Worm (Caenorhabditis elegans): ENCODE data around the gene K12H4.5.

DNA sequence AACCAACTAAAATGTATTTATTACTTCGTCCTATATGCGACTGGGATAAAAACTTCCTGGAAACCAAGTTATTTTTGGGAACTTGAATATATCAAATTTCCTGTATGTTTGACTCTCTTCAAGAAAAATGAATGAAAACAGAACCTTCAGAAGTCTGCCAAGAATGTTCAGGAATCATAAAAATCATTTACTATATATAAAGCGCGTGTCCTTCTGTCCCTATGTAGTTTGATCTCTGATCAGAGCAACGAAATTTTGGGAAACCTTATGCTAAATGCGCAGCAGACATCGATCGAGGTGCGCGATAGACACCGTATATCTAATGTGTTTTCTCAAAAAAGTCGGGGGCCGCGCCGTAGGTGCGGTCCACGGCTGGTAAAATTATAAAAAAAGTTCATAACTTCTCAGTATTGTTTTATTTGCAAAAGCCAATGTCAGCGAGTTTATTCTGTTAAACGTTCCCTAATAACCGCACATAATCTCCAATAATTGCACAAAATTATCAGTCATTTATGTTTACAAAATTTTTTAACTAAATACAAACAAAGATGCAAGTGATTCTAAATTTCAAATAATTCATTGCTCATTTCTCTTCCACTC is 46.7 kb upstream of the K12H4.5 start:
- TF ChIP-seq nfyb-1 (GFP tag; IDR thresholded peaks at IDR 0.05) (no peak), nfya-1 (tag; optimal IDR thresholded peaks at IDR 0.05; ENCODE audit: borderline replicate concordance, insufficient read depth) (no peak), D2030.7 (GFP tag; IDR thresholded peaks at IDR 0.05) (no peak), xnd-1 (tag; optimal IDR thresholded peaks at IDR 0.05) (no peak), F57C9.4 (tag; optimal IDR thresholded peaks at IDR 0.05) (no peak), cebp-2 (GFP tag; IDR thresholded peaks at IDR 0.05) (no peak), attf-6 (GFP tag; IDR thresholded peaks at IDR 0.05) (no peak; the same call in 1 of the 2 replicates)
